Worm (Caenorhabditis elegans) whole organism, dauer: ENCODE data around the gene F27D9.12.

ENCODE experiments used
- unc-62 ChIP-seq: sonication (generic microtip); optimal IDR thresholded peaks from 2 replicates; lab custom pipeline; 2017; ENCODE audit warnings: missing biosample characterization, missing genetic modification reagents, missing genetic modification characterization

The F27D9.12 gene

DNA sequence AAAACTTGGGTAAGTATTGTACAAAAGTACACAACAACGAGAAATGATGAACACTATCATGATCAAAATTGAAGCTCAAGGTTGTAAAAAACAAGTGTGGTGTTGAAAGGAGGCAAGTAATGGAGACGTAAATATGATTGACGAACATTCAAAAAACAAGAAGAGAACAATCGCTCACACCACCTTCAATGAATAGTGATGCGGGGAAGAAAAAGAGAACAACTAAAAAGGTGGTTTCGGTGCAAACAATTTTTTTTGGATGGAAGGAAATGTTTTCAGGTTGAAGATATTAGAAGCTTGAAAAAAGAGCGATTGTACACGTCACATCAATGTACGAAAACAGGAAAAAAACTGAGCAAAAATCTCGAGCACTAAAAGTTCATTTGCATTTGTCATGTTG lies 42.3 kb downstream of the F27D9.12 start:
- TF ChIP-seq unc-62 (GFP tag; lab: Kevin White, UChicago): no peak

DNA sequence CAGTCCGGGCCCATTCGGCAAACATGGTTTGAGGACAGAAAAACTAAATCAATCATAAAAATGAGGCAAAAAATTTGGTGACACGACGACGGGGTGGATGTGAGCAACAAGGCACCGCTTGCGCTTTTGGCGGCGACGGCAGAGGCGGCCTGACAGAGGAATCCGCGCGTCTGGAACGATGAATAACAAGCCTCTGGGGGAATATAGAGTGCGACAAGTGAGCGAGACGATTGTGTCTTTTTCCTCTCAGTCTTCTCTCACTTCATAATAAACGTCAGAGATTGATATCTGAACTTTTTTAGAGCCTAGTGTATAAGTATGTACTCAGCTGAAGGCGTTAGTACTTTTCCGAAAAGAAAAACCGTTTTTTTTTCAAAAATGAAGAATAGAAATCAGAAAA lies 48.8 kb downstream of the F27D9.12 start, which contains the start of gene twk-17:
TSS of gene twk-17 (minus strand) at position 101 of the 400 bp plus-strand sequence.
- TF ChIP-seq unc-62 (GFP tag; lab: Kevin White, UChicago): no peak
